Fruit fly (Drosophila melanogaster) whole organism, pupa: Measurements from ENCODE around the gene CG33107.

Source experiments
- CG10348 ChIP-seq: fragments of 200-800 bp; sonication (Bioruptor generic); IDR thresholded peaks from 2 replicates; pipeline ENCODE4 v1.3.6; 2022; ENCODE audit warnings: missing biosample characterization, missing genetic modification characterization
- CG12605 ChIP-seq: fragments of 200-800 bp; sonication (Bioruptor generic); IDR thresholded peaks from 2 replicates; pipeline ENCODE4 v1.3.6; 2022; ENCODE audit warnings: missing biosample characterization, missing genetic modification characterization
- CG13204 ChIP-seq: fragments of 200-800 bp; sonication (Bioruptor generic); optimal IDR thresholded peaks from 2 replicates; lab custom pipeline; 2018; ENCODE audit warnings: missing biosample characterization, mild to moderate bottlenecking, missing genetic modification characterization, moderate library complexity
- CG14655 ChIP-seq: fragments of 200-800 bp; sonication (Bioruptor generic); optimal IDR thresholded peaks from 3 replicates; lab custom pipeline; 2017; ENCODE audit warnings: mild to moderate bottlenecking, missing biosample characterization, missing genetic modification reagents, missing genetic modification characterization
- CG15710 ChIP-seq: fragments of 200-800 bp; sonication (Bioruptor generic); optimal IDR thresholded peaks from 2 replicates; lab custom pipeline; 2018; ENCODE audit warnings: missing biosample characterization, mild to moderate bottlenecking, missing genetic modification characterization, moderate library complexity
- CG17806 ChIP-seq: fragments of 200-800 bp; sonication (Bioruptor generic); optimal IDR thresholded peaks from 2 replicates; lab custom pipeline; 2018; ENCODE audit warnings: missing biosample characterization, mild to moderate bottlenecking, missing genetic modification characterization, moderate library complexity
- CG8301 ChIP-seq: fragments of 200-800 bp; sonication (Bioruptor generic); optimal IDR thresholded peaks from 2 replicates; lab custom pipeline; 2018; ENCODE audit warnings: missing biosample characterization, mild to moderate bottlenecking, missing genetic modification characterization
- D1 ChIP-seq: fragments of 200-800 bp; sonication (Bioruptor generic); optimal IDR thresholded peaks from 2 replicates; lab custom pipeline; 2018; ENCODE audit warnings: missing biosample characterization, mild to moderate bottlenecking, missing genetic modification characterization, moderate library complexity
- EcR ChIP-seq: fragments of 200-800 bp; sonication (Bioruptor generic); optimal IDR thresholded peaks from 3 replicates; lab custom pipeline; 2019; ENCODE audit warnings: missing biosample characterization, missing genetic modification characterization, mild to moderate bottlenecking, moderate library complexity, missing genetic modification reagents
- Ets98B ChIP-seq: fragments of 200-800 bp; sonication (Bioruptor generic); IDR thresholded peaks from 2 replicates; pipeline ENCODE4 v1.3.6; 2022; ENCODE audit warnings: missing biosample characterization, missing genetic modification characterization
- Pif1A ChIP-seq: fragments of 200-800 bp; sonication (Bioruptor generic); optimal IDR thresholded peaks from 3 replicates; lab custom pipeline; 2016; ENCODE audit warnings: missing biosample characterization, missing genetic modification characterization
- fd96Ca ChIP-seq: fragments of 200-800 bp; sonication (Bioruptor generic); IDR thresholded peaks from 3 replicates; pipeline ENCODE4 v1.3.6; 2022; ENCODE audit warnings: missing biosample characterization, missing genetic modification characterization
- rn ChIP-seq: fragments of 200-800 bp; sonication (Bioruptor generic); IDR thresholded peaks from 2 replicates; pipeline ENCODE4 v1.3.6; 2022; ENCODE audit warnings: missing biosample characterization, missing genetic modification characterization

DNA sequence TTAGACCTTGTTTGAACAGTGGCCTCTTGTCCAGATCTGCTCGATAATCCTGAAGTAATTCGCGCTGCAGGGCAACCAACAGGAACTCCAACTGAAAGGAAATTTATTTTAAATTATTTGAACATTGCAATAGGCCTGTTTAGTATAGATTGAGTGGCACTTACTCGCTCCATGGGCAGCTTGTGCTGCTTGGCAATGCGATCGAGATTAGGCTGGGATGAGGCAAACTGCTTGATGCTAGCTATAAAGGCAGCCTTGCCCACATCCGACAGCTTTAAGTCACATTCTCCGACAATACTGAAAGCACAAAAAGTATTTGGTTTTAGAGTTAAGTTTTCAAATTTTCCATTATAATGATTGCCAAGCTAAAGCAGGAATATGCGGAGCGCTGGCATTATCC is 24.7 kb upstream of the CG33107 start, which contains the start of gene CG13843:
- TF ChIP-seq CG12605 (GFP tag; lab: Robert Waterston, UW) (no peak), CG14655 (GFP tag; lab: Kevin White, UChicago) (no peak), EcR (GFP tag; lab: Kevin White, UChicago) (no peak), fd96Ca (GFP tag; lab: Robert Waterston, UW) (no peak), CG13204 (no peak), CG8301 (tag; lab: Kevin White, UChicago) (no peak), D1 (no peak), CG17806 (tag; lab: Kevin White, UChicago) (no peak), rn (GFP tag; lab: Robert Waterston, UW) (no peak), CG10348 (GFP tag; lab: Robert Waterston, UW) (no peak), Pif1A (no peak), CG15710 (tag; lab: Kevin White, UChicago) (no peak), Ets98B (no peak)
